Fruit fly (Drosophila melanogaster) Kc167 (cell line): ENCODE measurements around the gene CG13855.

Experiments used
- h ChIP-seq: fragments of >200 bp; optimal IDR thresholded peaks from 3 replicates; lab custom pipeline; 2018; ENCODE audit warnings: missing external identifiers
- insv ChIP-seq: fragments of >200 bp; optimal IDR thresholded peaks from 3 replicates; lab custom pipeline; 2018; ENCODE audit warnings: missing external identifiers
- psq ChIP-seq: fragments of >200 bp; optimal IDR thresholded peaks from 2 replicates; lab custom pipeline; 2017; ENCODE audit warnings: missing external identifiers

- TF ChIP-seq h (lab: Kevin White, UChicago) (no peak), insv (no peak), psq (lab: Kevin White, UChicago) (no peak)
Observed at dm6 chr3R:22455335-22455985, 49.7 kb downstream of the CG13855 start.
